Worm (Caenorhabditis elegans) whole organism, midembryonic: Measurements from ENCODE around the gene fbxa-37.

Experiments
- cog-1 ChIP-seq: sonication (generic microtip); optimal IDR thresholded peaks from 2 replicates; lab custom pipeline; 2016; ENCODE audit warnings: missing genetic modification characterization, missing compliant biosample characterization
- med-1 ChIP-seq: sonication (generic microtip); optimal IDR thresholded peaks from 2 replicates; lab custom pipeline; 2017; ENCODE audit warnings: missing genetic modification characterization, mild to moderate bottlenecking, missing compliant biosample characterization, antibody characterized with exemption, missing genetic modification reagents; ENCODE audit not compliant: insufficient read depth

- TF ChIP-seq med-1 (GFP tag; lab: Kevin White, UChicago) = no peak
- TF ChIP-seq cog-1 (tag; lab: Kevin White, UChicago) = no peak
Observed at ce11 chrIII:1308209-1308608, 23.4 kb downstream of the fbxa-37 start, which contains the start of gene fbxa-79.
